Fruit fly (Drosophila melanogaster) whole organism, embryonic: ENCODE measurements around the gene CG9550.
A peak's percentile ranks its signal among the peaks of the same experiment; 100 is the strongest.

Experiments
- Awh ChIP-seq: fragments of 200-800 bp; sonication (Bioruptor generic); IDR thresholded peaks from 2 replicates; pipeline ENCODE4, ENCODE4 v1.3.6; 2022; ENCODE audit warnings: missing biosample characterization, missing genetic modification characterization
- CG11398 ChIP-seq: fragments of 200-800 bp; sonication (Bioruptor generic); optimal IDR thresholded peaks from 2 replicates; lab custom pipeline; 2016; ENCODE audit warnings: missing biosample characterization, missing genetic modification characterization
- CG11695 ChIP-seq: fragments of 200-800 bp; sonication (Bioruptor generic); IDR thresholded peaks from 3 replicates; pipeline ENCODE4 v1.3.6; 2022; ENCODE audit warnings: missing biosample characterization, missing genetic modification characterization
- CG12071 ChIP-seq: fragments of 200-800 bp; sonication (Bioruptor generic); optimal IDR thresholded peaks from 3 replicates; lab custom pipeline; 2018; ENCODE audit warnings: missing biosample characterization, mild to moderate bottlenecking, missing genetic modification characterization
- CG14014 ChIP-seq: fragments of 200-800 bp; sonication (Bioruptor generic); IDR thresholded peaks from 2 replicates; pipeline ENCODE4 v1.3.6; 2022; ENCODE audit warnings: missing biosample characterization, missing genetic modification characterization
- CG16813 ChIP-seq: fragments of 200-800 bp; sonication (Bioruptor generic); IDR thresholded peaks from 3 replicates; pipeline ENCODE4 v1.3.6; 2022; ENCODE audit warnings: missing biosample characterization, missing genetic modification characterization; ENCODE audit not compliant: partially characterized antibody
- CG17186 ChIP-seq: fragments of 200-800 bp; sonication (Bioruptor generic); optimal IDR thresholded peaks from 3 replicates; lab custom pipeline; 2017; ENCODE audit warnings: missing biosample characterization, missing genetic modification reagents, missing genetic modification characterization
- CG17385 ChIP-seq: fragments of 200-800 bp; sonication (Bioruptor generic); optimal IDR thresholded peaks from 3 replicates; lab custom pipeline; 2018; ENCODE audit warnings: missing biosample characterization, mild to moderate bottlenecking, missing genetic modification characterization
- CG18262 ChIP-seq: fragments of 200-800 bp; optimal IDR thresholded peaks from 3 replicates; lab custom pipeline; 2019; ENCODE audit warnings: missing biosample characterization, mild to moderate bottlenecking, missing genetic modification characterization, moderate library complexity
- CG2116 ChIP-seq: fragments of 200-800 bp; sonication (Bioruptor generic); optimal IDR thresholded peaks from 3 replicates; lab custom pipeline; 2018; ENCODE audit warnings: missing biosample characterization, mild to moderate bottlenecking, missing genetic modification characterization
- CG3281 ChIP-seq: fragments of 200-800 bp; sonication (Bioruptor generic); optimal IDR thresholded peaks from 3 replicates; lab custom pipeline; 2017; ENCODE audit warnings: missing biosample characterization, mild to moderate bottlenecking, missing genetic modification characterization
- CG34376 ChIP-seq: fragments of 200-800 bp; sonication (Bioruptor generic); optimal IDR thresholded peaks from 2 replicates; lab custom pipeline; 2018; ENCODE audit warnings: missing biosample characterization, mild to moderate bottlenecking, missing genetic modification characterization
- CG34422 ChIP-seq: fragments of 200-800 bp; sonication (Bioruptor generic); IDR thresholded peaks from 3 replicates; pipeline ENCODE4 v1.3.6; 2022; ENCODE audit warnings: missing biosample characterization, missing genetic modification characterization
- CG3995 ChIP-seq: fragments of 200-800 bp; sonication (Bioruptor generic); optimal IDR thresholded peaks from 3 replicates; lab custom pipeline; 2016; ENCODE audit warnings: missing biosample characterization, missing genetic modification characterization
- CG6175 ChIP-seq: fragments of 200-800 bp; sonication (Bioruptor generic); IDR thresholded peaks from 3 replicates; pipeline ENCODE4 v1.3.6; 2022; ENCODE audit warnings: missing biosample characterization, missing genetic modification characterization
- CG6654 ChIP-seq: fragments of 200-800 bp; sonication (Bioruptor generic); optimal IDR thresholded peaks from 2 replicates; lab custom pipeline; 2017; ENCODE audit warnings: missing biosample characterization, mild to moderate bottlenecking, missing genetic modification characterization
- CG6791 ChIP-seq: fragments of 200-800 bp; sonication (Bioruptor generic); IDR thresholded peaks from 3 replicates; pipeline ENCODE4 v1.3.6; 2022; ENCODE audit warnings: missing biosample characterization, missing genetic modification characterization; ENCODE audit not compliant: partially characterized antibody
- CG7556 ChIP-seq: fragments of 200-800 bp; sonication (Bioruptor generic); optimal IDR thresholded peaks from 2 replicates; lab custom pipeline; 2017; ENCODE audit warnings: missing biosample characterization, mild to moderate bottlenecking, missing genetic modification characterization
- CG7839 ChIP-seq: fragments of 200-800 bp; sonication (Bioruptor generic); optimal IDR thresholded peaks from 3 replicates; lab custom pipeline; 2018; ENCODE audit warnings: missing biosample characterization, mild to moderate bottlenecking, missing genetic modification characterization, moderate library complexity
- CG9609 ChIP-seq: fragments of 200-800 bp; sonication (Bioruptor generic); optimal IDR thresholded peaks from 3 replicates; lab custom pipeline; 2016; ENCODE audit warnings: missing biosample characterization, missing genetic modification characterization
- CHES-1-like ChIP-seq: fragments of 200-800 bp; sonication (Bioruptor generic); optimal IDR thresholded peaks from 2 replicates; lab custom pipeline; 2016; ENCODE audit warnings: missing biosample characterization, missing genetic modification characterization
- E2f2 ChIP-seq: fragments of 200-800 bp; sonication (Bioruptor generic); IDR thresholded peaks from 2 replicates; pipeline ENCODE4 v1.3.6; 2022; ENCODE audit warnings: missing biosample characterization, missing genetic modification characterization
- Fer3 ChIP-seq: fragments of 200-800 bp; sonication (Bioruptor generic); optimal IDR thresholded peaks from 2 replicates; lab custom pipeline; 2018; ENCODE audit warnings: missing biosample characterization, mild to moderate bottlenecking, missing genetic modification characterization, moderate library complexity
- GATAe ChIP-seq: fragments of 200-800 bp; sonication (Bioruptor generic); conservative IDR thresholded peaks from 2 replicates; pipeline ENCODE4 v1.3.6; 2022; ENCODE audit warnings: missing biosample characterization, missing genetic modification characterization
- HLH4C ChIP-seq: fragments of 200-800 bp; sonication (Bioruptor generic); IDR thresholded peaks from 3 replicates; pipeline ENCODE4 v1.3.6; 2022; ENCODE audit warnings: missing biosample characterization, missing genetic modification characterization; ENCODE audit not compliant: partially characterized antibody
- Hey ChIP-seq: fragments of 200-800 bp; sonication (Bioruptor generic); optimal IDR thresholded peaks from 3 replicates; lab custom pipeline; 2018; ENCODE audit warnings: missing biosample characterization, mild to moderate bottlenecking, missing genetic modification characterization
- MTF-1 ChIP-seq: fragments of 200-800 bp; sonication (Bioruptor generic); optimal IDR thresholded peaks from 2 replicates; lab custom pipeline; 2018; ENCODE audit warnings: missing biosample characterization, mild to moderate bottlenecking, missing genetic modification characterization, borderline replicate concordance
- Med ChIP-seq: fragments of 200-800 bp; sonication (Bioruptor generic); peaks from one replicate; lab custom pipeline; 2016; ENCODE audit warnings: missing biosample characterization, missing genetic modification characterization, mild to moderate bottlenecking, inconsistent platforms, moderate library complexity
- Neu2 ChIP-seq: fragments of 200-800 bp; sonication (Bioruptor generic); optimal IDR thresholded peaks from 3 replicates; lab custom pipeline; 2016; ENCODE audit warnings: missing biosample characterization, missing genetic modification characterization, borderline replicate concordance
- Nf-YA ChIP-seq: fragments of 200-800 bp; sonication (Bioruptor generic); IDR thresholded peaks from 2 replicates; pipeline ENCODE4 v1.3.6; 2022; ENCODE audit warnings: missing biosample characterization, missing genetic modification characterization
- Nf-YC ChIP-seq: fragments of 200-800 bp; optimal IDR thresholded peaks from 3 replicates; lab custom pipeline; 2019; ENCODE audit warnings: missing biosample characterization, mild to moderate bottlenecking, missing genetic modification characterization, moderate library complexity
- ara ChIP-seq: fragments of 200-800 bp; sonication (Bioruptor generic); IDR thresholded peaks from 2 replicates; pipeline ENCODE4 v1.3.6; 2022; ENCODE audit warnings: missing biosample characterization, missing genetic modification characterization
- cg ChIP-seq: fragments of 200-800 bp; sonication (Bioruptor generic); optimal IDR thresholded peaks from 3 replicates; lab custom pipeline; 2019; ENCODE audit warnings: missing biosample characterization, mild to moderate bottlenecking, missing genetic modification characterization, moderate library complexity
- dysf ChIP-seq: fragments of 200-800 bp; sonication (Bioruptor generic); IDR thresholded peaks from 3 replicates; pipeline ENCODE4 v1.3.6; 2022; ENCODE audit warnings: missing biosample characterization, missing genetic modification characterization
- gce ChIP-seq: fragments of 200-800 bp; sonication (Bioruptor generic); IDR thresholded peaks from 3 replicates; pipeline ENCODE4 v1.3.6; 2022; ENCODE audit warnings: missing biosample characterization, missing genetic modification characterization
- gcm ChIP-seq: fragments of 200-800 bp; sonication (Bioruptor generic); optimal IDR thresholded peaks from 2 replicates; lab custom pipeline; 2019; ENCODE audit warnings: missing biosample characterization, mild to moderate bottlenecking, missing genetic modification characterization, moderate library complexity
- gro ChIP-seq: fragments of 200-800 bp; sonication (Bioruptor generic); optimal IDR thresholded peaks from 2 replicates; lab custom pipeline; 2016; ENCODE audit warnings: missing biosample characterization, missing genetic modification characterization
- hth ChIP-seq: fragments of >200 bp; optimal IDR thresholded peaks from 2 replicates; lab custom pipeline; 2017; ENCODE audit warnings: inconsistent platforms
- jigr1 ChIP-seq: fragments of 200-800 bp; sonication (Bioruptor generic); IDR thresholded peaks from 3 replicates; pipeline ENCODE4 v1.3.6; 2022; ENCODE audit warnings: missing biosample characterization, missing genetic modification characterization
- jing ChIP-seq: fragments of 200-800 bp; sonication (Bioruptor generic); optimal IDR thresholded peaks from 2 replicates; lab custom pipeline; 2018; ENCODE audit warnings: missing biosample characterization, mild to moderate bottlenecking, missing genetic modification characterization
- knrl ChIP-seq: fragments of 200-800 bp; sonication (Bioruptor generic); IDR thresholded peaks from 3 replicates; pipeline ENCODE4 v1.3.6; 2022; ENCODE audit warnings: missing biosample characterization, missing genetic modification characterization; ENCODE audit not compliant: partially characterized antibody
- lab ChIP-seq: fragments of 200-800 bp; sonication (Bioruptor generic); optimal IDR thresholded peaks from 3 replicates; lab custom pipeline; 2017; ENCODE audit warnings: missing biosample characterization, missing genetic modification characterization, mild to moderate bottlenecking, moderate library complexity, missing genetic modification reagents
- lbe ChIP-seq: fragments of 200-800 bp; sonication (Bioruptor generic); optimal IDR thresholded peaks from 2 replicates; lab custom pipeline; 2016; ENCODE audit warnings: missing biosample characterization, mild to moderate bottlenecking, missing genetic modification characterization
- luna ChIP-seq: fragments of 200-800 bp; sonication (Bioruptor generic); optimal IDR thresholded peaks from 2 replicates; lab custom pipeline; 2016; ENCODE audit warnings: missing biosample characterization, missing genetic modification characterization
- psq ChIP-seq: fragments of 200-800 bp; sonication (Bioruptor generic); optimal IDR thresholded peaks from 2 replicates; lab custom pipeline; 2017; ENCODE audit warnings: missing biosample characterization, missing genetic modification characterization
- rib ChIP-seq: fragments of 200-800 bp; sonication (Bioruptor generic); IDR thresholded peaks from 2 replicates; pipeline ENCODE4 v1.3.6; 2022; ENCODE audit warnings: missing biosample characterization, missing genetic modification characterization
- sug ChIP-seq: fragments of 200-800 bp; optimal IDR thresholded peaks from 2 replicates; lab custom pipeline; 2019; ENCODE audit warnings: missing biosample characterization, mild to moderate bottlenecking, missing genetic modification characterization, moderate library complexity
- z ChIP-seq: fragments of 200-800 bp; sonication (Bioruptor generic); IDR thresholded peaks from 3 replicates; pipeline ENCODE4 v1.3.6; 2022; ENCODE audit warnings: missing biosample characterization, missing genetic modification characterization

CG9550 gene

DNA sequence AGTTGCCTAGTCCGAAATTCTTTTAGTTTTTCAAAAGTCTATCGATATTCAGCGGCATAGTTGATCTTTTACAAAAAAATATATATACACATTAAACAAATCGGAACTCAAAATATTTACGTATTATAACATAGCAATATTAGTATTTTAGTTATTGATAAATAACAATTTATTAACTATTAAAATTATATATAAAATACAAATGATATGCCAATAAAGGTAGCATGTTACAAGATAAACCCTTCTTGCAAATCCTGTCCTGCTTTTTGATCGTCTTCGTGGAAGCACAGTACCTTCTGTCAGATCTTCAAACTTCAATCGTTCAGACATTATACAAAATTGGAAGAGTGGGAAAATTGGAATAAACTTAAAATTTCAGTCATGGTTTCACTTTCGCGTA lies at the start of gene CG9550:
Gene CG9550, plus strand, starts transcription at position 301 of the 400 bp plus-strand sequence.
- TF ChIP-seq gce (GFP tag; lab: Robert Waterston, UW) (no peak), Fer3 (tag; lab: Kevin White, UChicago) (no peak), CG17186 (no peak), Hey (tag; lab: Kevin White, UChicago) (no peak), E2f2 (GFP tag; lab: Robert Waterston, UW) (no peak), CG18262 (tag; lab: Kevin White, UChicago) (no peak), CG11695 (no peak)
- TF ChIP-seq, all 482 proteins: peak for 0

DNA sequence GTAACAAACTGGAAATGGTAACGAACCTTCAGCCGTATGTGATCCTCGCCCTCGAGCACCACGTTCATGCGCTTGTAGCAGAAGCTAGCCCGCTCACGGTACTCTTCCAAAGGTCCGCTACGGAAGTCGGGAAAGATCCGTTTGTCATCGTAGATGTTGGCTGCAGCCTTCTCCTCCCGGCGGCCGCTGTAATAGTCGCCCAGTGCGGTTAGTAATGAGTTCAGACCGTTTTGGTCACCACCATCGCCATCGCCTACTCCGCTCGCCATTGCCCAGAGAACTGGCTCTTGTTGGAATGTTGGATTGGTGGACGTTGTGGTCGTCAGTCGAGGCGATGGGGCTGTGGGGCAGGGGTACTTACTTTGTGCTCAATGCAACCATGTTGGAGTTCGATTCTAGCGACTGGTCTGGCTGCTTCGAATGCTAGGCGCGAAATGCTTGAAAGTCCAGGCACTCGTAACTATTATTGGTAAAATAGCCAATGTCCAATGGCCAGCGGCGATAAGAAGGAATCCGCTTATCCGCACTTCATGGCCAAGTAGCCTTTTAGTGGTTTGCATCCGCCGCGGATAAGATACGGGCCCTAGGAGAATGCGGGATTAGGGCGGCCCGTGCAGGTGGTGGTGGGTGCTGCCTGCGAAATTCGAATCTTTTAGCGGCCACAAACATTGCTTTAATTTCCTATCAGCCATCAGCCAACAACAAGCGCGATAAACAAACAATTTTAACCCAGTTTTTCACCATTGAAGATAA lies 49.1 kb upstream of the CG9550 start:
- TF ChIP-seq jigr1 (GFP tag; lab: Robert Waterston, UW) (no peak), HLH4C (GFP tag; lab: Robert Waterston, UW) (0 out of 3 replicates have a peak, but pooled peaks have one; percentile 26), Awh (GFP tag; lab: Robert Waterston, UW) (peak; percentile 29; the same call in 1 of the 2 replicates), CG14014 (GFP tag; lab: Robert Waterston, UW) (no peak), CG6175 (GFP tag; lab: Robert Waterston, UW) (no peak), lab (peak; percentile 24), CG11398 (no peak), CG34422 (GFP tag; lab: Robert Waterston, UW) (no peak), CG17385 (GFP tag; lab: Kevin White, UChicago) (no peak), Nf-YA (GFP tag; lab: Robert Waterston, UW) (no peak), CG6791 (GFP tag; lab: Robert Waterston, UW) (no peak), gcm (GFP tag; lab: Kevin White, UChicago) (peak; percentile 20), CG34376 (GFP tag; lab: Kevin White, UChicago) (peak; percentile 75), CG3281 (GFP tag; lab: Kevin White, UChicago) (no peak), CHES-1-like (GFP tag; lab: Kevin White, UChicago) (no peak), CG7839 (tag; lab: Kevin White, UChicago) (no peak), lbe (GFP tag; lab: Kevin White, UChicago) (no peak), CG16813 (no peak), GATAe (GFP tag; lab: Robert Waterston, UW) (peak; percentile 69), psq (GFP tag; lab: Kevin White, UChicago) (no peak), Neu2 (GFP tag; lab: Kevin White, UChicago) (peak; percentile 50), CG3995 (GFP tag; lab: Kevin White, UChicago) (no peak), ara (GFP tag; lab: Robert Waterston, UW) (0 out of 2 replicates have a peak, but pooled peaks have one; percentile 18), CG7556 (no peak), rib (peak; percentile 32; the same call in 1 of the 2 replicates), Nf-YC (tag; lab: Kevin White, UChicago) (no peak), z (GFP tag; lab: Robert Waterston, UW) (no peak), CG12071 (GFP tag; lab: Kevin White, UChicago) (no peak), CG9609 (GFP tag; lab: Kevin White, UChicago) (no peak), Med (peak; percentile 82), cg (GFP tag; lab: Kevin White, UChicago) (no peak), knrl (GFP tag; lab: Robert Waterston, UW) (no peak), luna (GFP tag; lab: Kevin White, UChicago) (no peak), MTF-1 (no peak), hth (lab: Kevin White, UChicago) (no peak), dysf (GFP tag; lab: Robert Waterston, UW) (no peak), CG6654 (GFP tag; lab: Kevin White, UChicago) (no peak), jing (GFP tag; lab: Kevin White, UChicago) (no peak), CG2116 (GFP tag; lab: Kevin White, UChicago) (peak; percentile 88), sug (tag; lab: Kevin White, UChicago) (peak; percentile 88), gro (GFP tag; lab: Kevin White, UChicago) (no peak)
